Worm (Caenorhabditis elegans): ENCODE results near the gene twk-4.

Gene twk-4

DNA sequence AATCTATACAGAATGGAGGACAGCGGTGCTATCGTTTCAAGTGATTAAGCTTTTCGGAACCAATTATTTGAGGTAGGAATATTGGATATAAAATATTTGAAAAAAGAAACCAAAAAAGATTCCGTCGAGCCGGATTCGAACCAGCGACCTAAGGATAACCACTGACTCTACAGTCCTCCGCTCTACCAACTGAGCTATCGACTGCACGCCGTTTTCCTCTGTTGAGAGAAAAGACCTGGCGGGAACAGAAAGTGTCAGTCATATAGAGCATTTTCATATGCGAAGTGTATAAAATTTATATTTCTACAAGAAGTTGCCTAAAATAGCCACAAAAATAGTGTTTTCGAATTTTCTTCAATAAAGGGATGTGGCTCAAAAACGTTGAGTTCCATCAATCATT, 17.6 kb upstream of the twk-4 start (continued):
- no peak for TF ChIP-seq aly-2 (tag; optimal IDR thresholded peaks at IDR 0.05)
- no peak for TF ChIP-seq gei-8 (GFP tag; optimal IDR thresholded peaks at IDR 0.05)

DNA sequence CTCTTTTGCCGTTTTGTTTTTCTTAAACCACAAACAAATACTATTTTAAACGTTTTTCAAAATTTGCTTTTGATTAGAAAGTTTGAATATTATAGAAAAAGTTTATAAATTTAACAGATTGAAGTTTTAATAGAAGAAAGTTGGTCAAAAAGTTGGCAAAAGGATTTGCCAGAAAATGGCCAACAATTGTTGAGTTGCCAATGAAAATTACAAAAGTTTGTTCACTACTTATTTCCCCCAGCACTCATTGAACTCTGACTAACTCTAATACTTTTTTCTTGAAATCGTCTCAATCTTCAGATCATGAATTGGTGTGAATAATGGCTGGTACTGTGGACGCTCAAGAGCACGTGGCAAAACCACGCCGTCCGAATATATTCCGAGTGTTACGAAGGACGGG, 16.0 kb upstream of the twk-4 start, which contains the start of gene ZK1067.4:
Gene ZK1067.4 (plus strand): TSS at position 301 of the 400 bp plus-strand sequence.
- TF ChIP-seq nhr-48 (tag; optimal IDR thresholded peaks at IDR 0.05) (no peak), unc-62 (GFP tag; optimal IDR thresholded peaks at IDR 0.05 in 1 of 2) (peak in 1 of 2 experiments; percentile 50), unc-62 (tag; optimal IDR thresholded peaks at IDR 0.05) (no peak)

DNA sequence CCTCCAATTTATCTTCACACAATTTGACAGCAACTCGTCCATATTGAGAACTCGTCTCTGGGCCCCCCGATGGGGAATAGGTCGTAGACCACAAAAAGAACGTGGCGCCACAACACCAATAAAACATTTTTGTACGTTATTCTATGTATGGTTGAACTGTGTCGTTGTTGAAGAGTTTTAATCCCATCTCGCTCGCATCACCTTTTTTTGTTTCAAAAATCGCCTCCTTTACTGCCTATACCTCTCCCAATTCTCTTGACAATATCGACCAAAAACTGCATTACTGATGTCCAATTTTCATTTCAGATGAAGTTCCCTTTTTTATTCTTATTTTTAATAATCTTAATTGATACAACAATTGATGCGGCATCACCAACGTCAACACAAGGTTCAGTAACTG, 3.1 kb upstream of the twk-4 start, which contains the start of gene let-23:
Gene let-23 (plus strand): TSS at position 301 of the 400 bp plus-strand sequence.
- TF ChIP-seq unc-62 (GFP tag; optimal IDR thresholded peaks at IDR 0.05 in 1 of 2) (no peak), unc-62 (tag; optimal IDR thresholded peaks at IDR 0.05) (no peak), lin-15B (tag; optimal IDR thresholded peaks at IDR 0.05) (no peak), nhr-111 (GFP tag; optimal IDR thresholded peaks at IDR 0.05) (no peak), aly-2 (tag; optimal IDR thresholded peaks at IDR 0.05) (no peak), vab-7 (GFP tag; IDR thresholded peaks at IDR 0.05) (no peak), set-16 (GFP tag; IDR thresholded peaks at IDR 0.05) (no peak), gei-8 (GFP tag; optimal IDR thresholded peaks at IDR 0.05) (no peak), dmd-6 (GFP tag; IDR thresholded peaks at IDR 0.05) (no peak), mxl-2 (GFP tag; conservative IDR thresholded peaks at IDR 0.05) (no peak), spr-3 (GFP tag; optimal IDR thresholded peaks at IDR 0.05) (no peak), skn-1 (tag; optimal IDR thresholded peaks at IDR 0.05) (no peak)

DNA sequence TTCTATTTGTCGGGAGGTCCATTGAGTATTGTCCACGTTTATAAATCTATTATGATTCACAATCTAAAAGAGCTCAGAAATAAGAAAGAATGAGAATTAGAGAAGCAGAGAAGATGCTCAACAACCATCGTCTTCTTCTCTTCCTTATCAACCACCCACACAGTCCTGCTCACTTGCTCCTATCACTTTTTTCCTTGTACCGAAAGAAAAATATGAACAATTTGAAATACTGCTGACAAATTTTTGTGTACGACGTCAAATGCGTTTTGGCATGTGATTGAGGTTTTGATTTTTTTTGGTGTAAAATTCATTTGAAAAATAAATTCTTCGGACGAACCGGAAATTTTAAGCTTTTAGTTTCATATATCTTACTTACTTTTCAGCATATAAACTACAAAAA, 2.2 kb upstream of the twk-4 start:
- TF ChIP-seq dve-1 (tag; optimal IDR thresholded peaks at IDR 0.05; ENCODE audit: insufficient read depth), result peak; percentile 46
- no peak for TF ChIP-seq daf-16 (GFP tag; optimal IDR thresholded peaks at IDR 0.05)
- peak; percentile 79 for TF ChIP-seq daf-16 (tag; optimal IDR thresholded peaks at IDR 0.05)
- no peak for TF ChIP-seq ceh-44 (GFP tag; IDR thresholded peaks at IDR 0.05)
- TF ChIP-seq dmd-6 (GFP tag; IDR thresholded peaks at IDR 0.05), result peak; percentile 58; the same call in 1 of the 2 replicates
- TF ChIP-seq mxl-3 (GFP tag; optimal IDR thresholded peaks at IDR 0.05), result no peak
- peak; percentile 43 for TF ChIP-seq nhr-28 (tag; optimal IDR thresholded peaks at IDR 0.05)
- TF ChIP-seq mep-1 (tag; optimal IDR thresholded peaks at IDR 0.05), result peak; percentile 2
- TF ChIP-seq hif-1 (tag; optimal IDR thresholded peaks at IDR 0.05), result no peak
- TF ChIP-seq zfp-3 (GFP tag; conservative IDR thresholded peaks at IDR 0.05), result no peak
- TF ChIP-seq hlh-11 (tag; optimal IDR thresholded peaks at IDR 0.05), result peak; percentile 67
- TF ChIP-seq Y48G9A.11 (GFP tag; IDR thresholded peaks at IDR 0.05), result no peak
- TF ChIP-seq lin-29 (GFP tag; IDR thresholded peaks at IDR 0.05), result no peak
- TF ChIP-seq pqm-1 (tag; optimal IDR thresholded peaks at IDR 0.05), result peak; percentile 86
- TF ChIP-seq hlh-30 (tag; optimal IDR thresholded peaks at IDR 0.05; ENCODE audit: insufficient read depth), result peak; percentile 53
- no peak for TF ChIP-seq set-16 (GFP tag; IDR thresholded peaks at IDR 0.05)

DNA sequence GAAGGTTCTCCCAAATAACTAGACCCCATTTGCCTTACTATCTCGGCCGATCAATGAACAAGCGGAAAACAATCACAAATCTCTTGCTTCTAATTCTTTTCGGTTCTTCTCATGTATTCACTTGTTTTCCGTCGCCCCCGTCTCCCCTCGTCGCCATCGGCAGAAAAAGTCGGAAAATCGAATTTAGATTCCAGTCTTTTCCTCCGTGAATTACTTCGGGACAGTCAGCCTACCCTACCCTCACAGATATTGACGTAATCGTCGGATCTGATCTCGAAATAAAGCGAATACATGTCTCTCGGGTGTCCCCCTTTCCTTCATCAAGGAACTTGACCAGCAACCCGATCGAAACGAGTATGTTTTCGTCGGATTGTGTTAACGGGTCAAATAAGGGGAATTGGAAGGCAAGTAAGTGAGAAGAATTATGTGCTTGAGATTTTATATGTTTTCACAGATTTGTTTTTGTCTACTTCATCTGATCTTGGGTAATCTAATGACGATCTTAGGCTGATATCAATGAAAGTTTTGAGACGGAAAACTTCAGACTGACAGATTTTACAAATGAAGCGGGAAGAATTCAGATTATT, 3.5 kb downstream of the twk-4 start:
- TF ChIP-seq ama-1 (optimal IDR thresholded peaks at IDR 0.05), result no peak
- no peak for TF ChIP-seq hlh-30 (tag; optimal IDR thresholded peaks at IDR 0.05; ENCODE audit: insufficient read depth)
- no peak for TF ChIP-seq mep-1 (tag; optimal IDR thresholded peaks at IDR 0.05)
- TF ChIP-seq aha-1 (tag), result peak; percentile 30
- no peak for TF ChIP-seq dpl-1 (GFP tag; optimal IDR thresholded peaks at IDR 0.05)
- no peak for TF ChIP-seq lir-3 (tag; optimal IDR thresholded peaks at IDR 0.05)

DNA sequence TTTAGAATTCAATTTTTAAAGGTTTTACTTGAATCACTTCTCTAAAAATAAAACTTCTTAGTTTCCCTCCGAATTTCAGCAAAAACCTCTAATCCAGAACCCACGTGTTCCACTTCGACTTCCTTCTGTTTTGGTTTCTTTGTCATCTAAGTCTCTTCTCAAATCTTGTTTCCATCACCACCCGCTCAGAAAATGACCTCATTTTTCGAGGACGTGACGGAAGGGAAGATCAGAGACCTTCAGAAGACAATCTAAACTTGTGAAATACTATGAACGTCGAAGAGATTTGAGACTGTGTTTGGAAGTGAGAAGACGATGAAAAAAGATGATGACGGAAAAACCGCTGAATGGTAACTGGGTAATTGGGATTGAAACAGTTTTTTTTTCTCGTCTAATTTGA, 4.4 kb downstream of the twk-4 start:
- TF ChIP-seq lin-38 (GFP tag; IDR thresholded peaks at IDR 0.05) (no peak), T26A8.4 (GFP tag; IDR thresholded peaks at IDR 0.05) (no peak), zfp-3 (GFP tag; conservative IDR thresholded peaks at IDR 0.05) (no peak), aha-1 (tag) (peak; percentile 70), F10B5.3 (tag; optimal IDR thresholded peaks at IDR 0.05) (no peak), ama-1 (optimal IDR thresholded peaks at IDR 0.05) (no peak), dmd-6 (GFP tag; IDR thresholded peaks at IDR 0.05) (no peak), snpc-4 (tag; optimal IDR thresholded peaks at IDR 0.05) (no peak), egl-27 (tag; optimal IDR thresholded peaks at IDR 0.05) (no peak), ceh-20 (GFP tag; IDR thresholded peaks at IDR 0.05) (no peak), Y75B8A.6 (GFP tag; IDR thresholded peaks at IDR 0.05) (no peak), gei-8 (GFP tag; optimal IDR thresholded peaks at IDR 0.05) (no peak), mep-1 (tag; optimal IDR thresholded peaks at IDR 0.05) (no peak), mdl-1 (tag; optimal IDR thresholded peaks at IDR 0.05) (peak in 1 of 2 experiments; percentile 48), nhr-28 (tag; optimal IDR thresholded peaks at IDR 0.05) (peak; percentile 22), ctbp-1 (GFP tag; IDR thresholded peaks at IDR 0.05) (no peak), nhr-111 (GFP tag; optimal IDR thresholded peaks at IDR 0.05) (no peak), nhr-11 (tag; optimal IDR thresholded peaks at IDR 0.05) (no peak)
